Worm (Caenorhabditis elegans): Measurements from ENCODE around the gene pho-1.

pho-1 gene

DNA sequence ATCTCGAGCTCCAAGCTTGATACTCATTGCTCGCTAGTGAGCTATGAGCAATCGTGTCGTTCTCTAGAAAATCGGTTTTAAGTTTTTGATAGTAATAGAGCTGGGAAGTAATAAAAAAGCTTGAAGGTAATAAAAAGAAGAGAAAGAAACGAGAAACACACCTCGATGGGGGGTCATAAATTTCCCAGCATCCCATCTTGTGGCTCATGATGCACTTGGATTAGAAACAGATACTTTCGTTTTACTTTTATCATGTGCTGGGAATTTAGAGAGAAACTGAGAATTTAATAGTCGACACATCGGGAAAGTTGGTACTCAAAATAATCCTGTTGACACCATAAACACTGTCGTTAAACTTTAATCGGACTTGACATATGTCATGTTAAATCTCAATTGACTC lies 15.0 kb downstream of the pho-1 start:
- TF ChIP-seq mes-4 (tag; optimal IDR thresholded peaks at IDR 0.05) (no peak), K11D2.4 (GFP tag; IDR thresholded peaks at IDR 0.05) (no peak), efl-1 (GFP tag; optimal IDR thresholded peaks at IDR 0.05) (no peak), lin-40 (tag; optimal IDR thresholded peaks at IDR 0.05) (no peak), lin-35 (GFP tag; optimal IDR thresholded peaks at IDR 0.05) (no peak), madf-3 (GFP tag; IDR thresholded peaks at IDR 0.05) (no peak), snpc-3.4 (tag; optimal IDR thresholded peaks at IDR 0.05) (no peak), lsy-27 (tag; optimal IDR thresholded peaks at IDR 0.05; ENCODE audit: borderline replicate concordance, insufficient read depth) (no peak), C06A6.2 (GFP tag; conservative IDR thresholded peaks at IDR 0.05) (no peak)

DNA sequence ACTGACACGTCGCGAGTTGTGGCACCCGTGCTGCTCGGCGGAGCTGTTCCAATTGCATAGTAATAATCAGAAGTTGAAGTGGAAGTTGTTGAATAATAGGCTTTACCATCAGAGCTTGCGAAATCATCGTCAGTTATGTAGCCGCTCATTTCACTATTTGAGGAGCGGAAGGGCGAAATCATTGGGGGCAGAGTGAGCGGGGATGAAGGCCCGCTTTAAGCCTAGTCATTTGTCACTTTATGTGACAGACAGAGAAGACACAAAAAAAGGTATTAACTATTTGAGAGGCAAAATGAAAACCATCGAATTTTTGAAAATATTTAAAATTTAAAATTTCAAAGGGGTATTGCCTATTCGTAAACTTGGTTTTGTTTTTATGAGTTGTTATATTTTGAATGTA lies 17.3 kb downstream of the pho-1 start:
- TF ChIP-seq ztf-25 (GFP tag; IDR thresholded peaks at IDR 0.05): no peak
- no peak for TF ChIP-seq cebp-1 (GFP tag; IDR thresholded peaks at IDR 0.05)
- no peak for TF ChIP-seq cebp-1 (tag; optimal IDR thresholded peaks at IDR 0.05)
- no peak for TF ChIP-seq dpl-1 (GFP tag; optimal IDR thresholded peaks at IDR 0.05)
- no peak for TF ChIP-seq C06A6.2 (GFP tag; conservative IDR thresholded peaks at IDR 0.05)
- no peak for TF ChIP-seq tbx-9 (tag; optimal IDR thresholded peaks at IDR 0.05; ENCODE audit: borderline replicate concordance)
- no peak for TF ChIP-seq F39B2.1 (GFP tag; IDR thresholded peaks at IDR 0.05)
- TF ChIP-seq let-607 (tag; optimal IDR thresholded peaks at IDR 0.05): no peak
- TF ChIP-seq unc-62 (GFP tag; optimal IDR thresholded peaks at IDR 0.05): no peak

DNA sequence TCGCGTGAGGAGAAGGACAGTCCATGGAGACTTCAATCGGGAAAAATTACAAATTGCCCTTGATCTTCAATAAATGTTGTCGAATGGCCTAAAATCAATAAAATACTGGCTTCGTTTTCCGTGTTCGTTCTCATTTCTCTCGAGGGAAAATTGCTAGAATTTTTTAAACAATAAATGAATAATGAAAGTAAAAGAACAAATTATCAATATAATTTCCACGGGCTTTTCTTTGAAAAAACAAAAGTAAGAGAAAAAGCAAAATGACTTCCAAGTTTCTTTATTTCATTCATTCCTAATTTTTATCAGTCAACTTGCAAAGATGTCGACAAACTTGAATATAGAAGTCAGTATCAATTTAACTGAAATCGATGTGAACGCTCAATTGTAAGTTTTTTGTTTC lies 23.0 kb downstream of the pho-1 start, which contains the start of gene C34F11.1:
Gene C34F11.1, plus strand, starts transcription at position 301 of the 400 bp plus-strand sequence.
- TF ChIP-seq mes-4 (tag; optimal IDR thresholded peaks at IDR 0.05): no peak
- TF ChIP-seq tbx-9 (tag; optimal IDR thresholded peaks at IDR 0.05; ENCODE audit: borderline replicate concordance): no peak
- TF ChIP-seq bed-2 (GFP tag; IDR thresholded peaks at IDR 0.05): no peak
- TF ChIP-seq unc-62 (GFP tag; optimal IDR thresholded peaks at IDR 0.05): no peak
- TF ChIP-seq lin-54 (GFP tag; optimal IDR thresholded peaks at IDR 0.05): no peak
- no peak for TF ChIP-seq nhr-27 (tag; optimal IDR thresholded peaks at IDR 0.05)
- TF ChIP-seq hmg-20 (GFP tag; IDR thresholded peaks at IDR 0.05): no peak
- TF ChIP-seq chd-7 (tag; optimal IDR thresholded peaks at IDR 0.05): no peak
- TF ChIP-seq mxl-1 (tag; optimal IDR thresholded peaks at IDR 0.05): no peak
- no peak for TF ChIP-seq Y79H2A.3 (GFP tag; conservative IDR thresholded peaks at IDR 0.05)
- TF ChIP-seq lin-40 (tag; optimal IDR thresholded peaks at IDR 0.05): no peak
- TF ChIP-seq gei-17 (GFP tag; optimal IDR thresholded peaks at IDR 0.05): no peak
- TF ChIP-seq Y95B8A.8 (GFP tag; IDR thresholded peaks at IDR 0.05): no peak
- no peak for TF ChIP-seq fkh-3 (tag; optimal IDR thresholded peaks at IDR 0.05)
- TF ChIP-seq hlh-12 (tag; optimal IDR thresholded peaks at IDR 0.05): no peak
- no peak for TF ChIP-seq B0019.2 (GFP tag; conservative IDR thresholded peaks at IDR 0.05)
- TF ChIP-seq snpc-4 (GFP tag; optimal IDR thresholded peaks at IDR 0.05): no peak
- no peak for TF ChIP-seq snpc-4 (tag; optimal IDR thresholded peaks at IDR 0.05)
- no peak for TF ChIP-seq cebp-2 (GFP tag; IDR thresholded peaks at IDR 0.05)
- no peak for TF ChIP-seq F49E8.2 (tag; optimal IDR thresholded peaks at IDR 0.05; ENCODE audit: insufficient read depth)
- TF ChIP-seq ceh-40 (GFP tag; IDR thresholded peaks at IDR 0.05): no peak

- TF ChIP-seq cebp-2 (GFP tag; IDR thresholded peaks at IDR 0.05): no peak
- no peak for TF ChIP-seq lsl-1 (GFP tag; optimal IDR thresholded peaks at IDR 0.05)
- TF ChIP-seq B0261.1 (tag; optimal IDR thresholded peaks at IDR 0.05): no peak
- no peak for TF ChIP-seq him-1 (tag; optimal IDR thresholded peaks at IDR 0.05)
- no peak for TF ChIP-seq F10E7.11 (tag; optimal IDR thresholded peaks at IDR 0.05)
- TF ChIP-seq attf-3 (GFP tag; conservative IDR thresholded peaks at IDR 0.05): no peak
- TF ChIP-seq ZK185.1 (tag; optimal IDR thresholded peaks at IDR 0.05; ENCODE audit: poor library complexity, severe bottlenecking): no peak
- TF ChIP-seq die-1 (tag; optimal IDR thresholded peaks at IDR 0.05): no peak
- TF ChIP-seq lin-26 (GFP tag; IDR thresholded peaks at IDR 0.05): no peak
Measured at ce11 chrII:5211970-5212369, 23.7 kb downstream of the pho-1 start, which contains the start of gene C34F11.2. TSS of gene C34F11.2 (plus strand) at chrII:5212270.
